Worm (Caenorhabditis elegans): Measurements from ENCODE around the gene F54F2.9.

F54F2.9 gene

ce11 chrIII:8801352-8801863, 25.6 kb downstream of the F54F2.9 start:
- TF ChIP-seq nhr-43 (tag; optimal IDR thresholded peaks at IDR 0.05; ENCODE audit: poor library complexity, severe bottlenecking) (peak; percentile 69), pha-4 (tag; optimal IDR thresholded peaks at IDR 0.05) (no peak)

ce11 chrIII:8800796-8801083, 26.3 kb downstream of the F54F2.9 start:
- TF ChIP-seq egl-27 (tag; optimal IDR thresholded peaks at IDR 0.05) (no peak), nfya-1 (tag; optimal IDR thresholded peaks at IDR 0.05; ENCODE audit: insufficient read depth) (no peak), nhr-11 (tag; optimal IDR thresholded peaks at IDR 0.05) (no peak), daf-12 (tag; optimal IDR thresholded peaks at IDR 0.05) (no peak), ceh-16 (tag; optimal IDR thresholded peaks at IDR 0.05) (no peak), nhr-43 (tag; optimal IDR thresholded peaks at IDR 0.05; ENCODE audit: poor library complexity, severe bottlenecking) (peak; percentile 26), nhr-23 (tag; optimal IDR thresholded peaks at IDR 0.05) (peak; percentile 67), fos-1 (tag; optimal IDR thresholded peaks at IDR 0.05) (no peak), nhr-25 (tag; optimal IDR thresholded peaks at IDR 0.05) (peak; percentile 63), pha-4 (tag; optimal IDR thresholded peaks at IDR 0.05) (peak; percentile 3)

- TF ChIP-seq mdl-1 (tag; optimal IDR thresholded peaks at IDR 0.05), result peak; percentile 94
- TF ChIP-seq lin-15B (tag; optimal IDR thresholded peaks at IDR 0.05), result peak; percentile 58
- peak; percentile 71 for TF ChIP-seq elt-2 (tag; optimal IDR thresholded peaks at IDR 0.05)
- TF ChIP-seq nhr-67 (tag; optimal IDR thresholded peaks at IDR 0.05), result no peak
- TF ChIP-seq hmg-11 (tag; optimal IDR thresholded peaks at IDR 0.05), result peak; percentile 90
- peak; percentile 31 for TF ChIP-seq sea-2 (GFP tag; optimal IDR thresholded peaks at IDR 0.05)
- TF ChIP-seq eor-1 (tag; optimal IDR thresholded peaks at IDR 0.05), result no peak
- TF ChIP-seq ama-1 (optimal IDR thresholded peaks at IDR 0.05), result peak; percentile 37
- no peak for TF ChIP-seq ztf-11 (tag; optimal IDR thresholded peaks at IDR 0.05)
- peak; percentile 40 for TF ChIP-seq nhr-23 (tag; optimal IDR thresholded peaks at IDR 0.05)
- peak; percentile 44 for TF ChIP-seq nhr-25 (tag; optimal IDR thresholded peaks at IDR 0.05)
- peak; percentile 92 for TF ChIP-seq nfya-1 (tag; optimal IDR thresholded peaks at IDR 0.05; ENCODE audit: insufficient read depth)
- TF ChIP-seq nhr-28 (tag; optimal IDR thresholded peaks at IDR 0.05), result no peak
- peak; percentile 95 for TF ChIP-seq unc-62 (GFP tag; optimal IDR thresholded peaks at IDR 0.05)
- TF ChIP-seq aly-2 (tag; optimal IDR thresholded peaks at IDR 0.05), result no peak
- peak; percentile 77 for TF ChIP-seq egl-27 (tag; optimal IDR thresholded peaks at IDR 0.05)
- peak; percentile 88 for TF ChIP-seq lin-39 (tag; optimal IDR thresholded peaks at IDR 0.05)
- TF ChIP-seq unc-39 (tag; optimal IDR thresholded peaks at IDR 0.05), result peak; percentile 44
- TF ChIP-seq skn-1 (tag; optimal IDR thresholded peaks at IDR 0.05), result no peak
- TF ChIP-seq nhr-11 (tag; optimal IDR thresholded peaks at IDR 0.05), result peak; percentile 84
- TF ChIP-seq nhr-43 (tag; optimal IDR thresholded peaks at IDR 0.05; ENCODE audit: poor library complexity, severe bottlenecking), result peak; percentile 59
- peak; percentile 76 for TF ChIP-seq fkh-10 (GFP tag; optimal IDR thresholded peaks at IDR 0.05)
- TF ChIP-seq pha-4 (tag; optimal IDR thresholded peaks at IDR 0.05), result peak; percentile 93
- TF ChIP-seq snpc-4 (tag; optimal IDR thresholded peaks at IDR 0.05), result peak; percentile 75
- peak; percentile 78 for TF ChIP-seq elt-1 (tag; optimal IDR thresholded peaks at IDR 0.05)
- peak; percentile 50 for TF ChIP-seq nhr-77 (tag; optimal IDR thresholded peaks at IDR 0.05)
- TF ChIP-seq ceh-82 (tag; optimal IDR thresholded peaks at IDR 0.05), result peak; percentile 40
- no peak for TF ChIP-seq ceh-16 (tag; optimal IDR thresholded peaks at IDR 0.05)
- no peak for TF ChIP-seq ZK546.5 (tag; optimal IDR thresholded peaks at IDR 0.05)
- peak; percentile 85 for TF ChIP-seq tbx-2 (tag; optimal IDR thresholded peaks at IDR 0.05)
- peak; percentile 87 for TF ChIP-seq ceh-28 (tag; optimal IDR thresholded peaks at IDR 0.05)
- TF ChIP-seq egl-5 (tag; optimal IDR thresholded peaks at IDR 0.05), result peak; percentile 65
- peak; percentile 80 for TF ChIP-seq lsy-12 (tag; optimal IDR thresholded peaks at IDR 0.05)
- TF ChIP-seq fos-1 (tag; optimal IDR thresholded peaks at IDR 0.05), result no peak
- TF ChIP-seq nhr-12 (tag; optimal IDR thresholded peaks at IDR 0.05), result no peak
- TF ChIP-seq R02D3.7 (tag; optimal IDR thresholded peaks at IDR 0.05), result peak; percentile 57
- TF ChIP-seq jun-1 (tag; optimal IDR thresholded peaks at IDR 0.05), result peak; percentile 91
- peak; percentile 38 for TF ChIP-seq pqm-1 (tag; optimal IDR thresholded peaks at IDR 0.05)
- peak; percentile 24 for TF ChIP-seq ceh-9 (tag; optimal IDR thresholded peaks at IDR 0.05)
- peak; percentile 52 for TF ChIP-seq fkh-2 (tag; optimal IDR thresholded peaks at IDR 0.05)
- TF ChIP-seq zag-1 (tag; optimal IDR thresholded peaks at IDR 0.05), result peak; percentile 76
Observed at ce11 chrIII:8799964-8800795, 26.8 kb downstream of the F54F2.9 start, which contains the start of gene F54F2.6. Gene F54F2.6 (minus strand): TSS chrIII:8800701.

All from whole organism, L3 larva.